Fruit fly (Drosophila melanogaster): ENCODE measurements around the gene Pus10.

dm6 chr2L:140849-141248 is 14.3 kb downstream of the Pus10 start, which contains the start of the genes CG31975 and ovm:
- TF ChIP-seq CG8478 (optimal IDR thresholded peaks at IDR 0.05) (no peak), CTCF (optimal IDR thresholded peaks at IDR 0.05) (no peak)
